Worm (Caenorhabditis elegans) whole organism, mixed stage, embryonic: ENCODE data around the gene pdhb-1.

Experiments
- pha-4 ChIP-seq: fragments of 150-350 bp; optimal IDR thresholded peaks from 2 replicates; lab custom pipeline; 2018; ENCODE audit warnings: missing biosample characterization, missing genetic modification reagents, missing genetic modification characterization
- unc-62 ChIP-seq: fragments of 150-350 bp; optimal IDR thresholded peaks from 2 replicates; lab custom pipeline; 2014; ENCODE audit warnings: missing biosample characterization, missing genetic modification reagents, missing genetic modification characterization

DNA sequence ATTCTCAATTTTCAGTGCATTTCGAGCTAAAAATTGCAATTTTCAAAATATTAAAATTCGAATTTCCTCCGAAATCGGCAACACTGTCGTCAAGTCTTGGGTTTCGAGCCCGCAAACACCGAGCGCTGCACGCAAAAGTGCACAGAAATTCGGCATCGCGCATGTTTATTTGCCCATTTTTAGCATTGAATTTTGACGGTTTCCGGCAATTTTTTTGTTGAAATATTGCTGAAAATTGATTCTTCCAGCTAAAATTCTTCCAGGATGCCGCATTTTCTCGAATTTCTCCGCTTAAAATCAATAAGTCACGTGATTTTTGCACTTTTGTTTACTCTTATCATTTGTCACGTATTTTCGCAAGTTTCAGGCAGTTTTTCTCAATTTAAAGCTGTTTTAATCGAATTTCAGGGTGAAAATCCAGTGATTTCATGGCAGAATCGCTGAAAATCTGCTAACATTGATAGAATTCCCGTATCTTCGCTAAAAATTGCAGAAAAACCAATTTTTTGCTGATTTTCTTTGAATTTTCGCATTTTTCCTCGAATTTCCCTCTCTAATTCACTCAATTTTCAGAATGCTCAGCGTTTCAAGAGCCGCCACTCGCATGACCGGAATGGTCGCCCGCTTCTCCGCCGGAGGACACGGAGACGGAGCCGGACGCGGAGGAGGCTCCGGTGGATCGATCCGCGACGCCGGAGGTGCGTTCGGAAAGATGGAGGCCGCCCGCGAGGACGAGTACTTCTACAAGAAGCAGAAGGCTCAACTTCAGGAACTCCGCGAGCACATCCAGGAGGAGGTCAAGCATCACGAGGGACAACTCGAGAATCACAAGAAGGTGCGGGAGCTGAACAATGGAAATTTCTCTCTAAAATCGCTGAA is 13.9 kb upstream of the pdhb-1 start, which contains the start of gene mai-2:
- TF ChIP-seq pha-4 (peak; percentile 59), unc-62 (GFP tag; lab: Kevin White, UChicago) (no peak)
